Fruit fly (Drosophila melanogaster) whole organism, adult: ENCODE data around the gene Ugt35E2.

ENCODE experiments used
- CG11617 ChIP-seq: fragments of 200-800 bp; sonication (Bioruptor generic); optimal IDR thresholded peaks from 2 replicates; lab custom pipeline; 2017; ENCODE audit warnings: mild to moderate bottlenecking, missing biosample characterization, missing genetic modification reagents, missing genetic modification characterization
- CG12768 ChIP-seq: fragments of 200-800 bp; sonication (Bioruptor generic); optimal IDR thresholded peaks from 2 replicates; lab custom pipeline; 2017; ENCODE audit warnings: missing biosample characterization, missing genetic modification characterization, mild to moderate bottlenecking, moderate library complexity, missing genetic modification reagents
- CG14711 ChIP-seq: fragments of 200-800 bp; sonication (Bioruptor generic); optimal IDR thresholded peaks from 2 replicates; lab custom pipeline; 2018; ENCODE audit warnings: missing biosample characterization, mild to moderate bottlenecking, missing genetic modification characterization, moderate library complexity
- CG1620 ChIP-seq: fragments of 200-800 bp; sonication (Bioruptor generic); optimal IDR thresholded peaks from 2 replicates; lab custom pipeline; 2016; ENCODE audit warnings: missing biosample characterization, missing genetic modification characterization
- CG33017 ChIP-seq: fragments of 200-800 bp; sonication (Bioruptor generic); optimal IDR thresholded peaks from 2 replicates; lab custom pipeline; 2018; ENCODE audit warnings: missing biosample characterization, mild to moderate bottlenecking, missing genetic modification characterization, moderate library complexity
- CG5204 ChIP-seq: fragments of 200-800 bp; sonication (Bioruptor generic); optimal IDR thresholded peaks from 2 replicates; lab custom pipeline; 2016; ENCODE audit warnings: missing biosample characterization, missing genetic modification characterization
- CG7045 ChIP-seq: fragments of 200-800 bp; sonication (Bioruptor generic); optimal IDR thresholded peaks from 2 replicates; lab custom pipeline; 2017; ENCODE audit warnings: missing biosample characterization, mild to moderate bottlenecking, missing genetic modification characterization
- CG7101 ChIP-seq: fragments of 200-800 bp; sonication (Bioruptor generic); optimal IDR thresholded peaks from 2 replicates; lab custom pipeline; 2018; ENCODE audit warnings: missing biosample characterization, mild to moderate bottlenecking, missing genetic modification characterization, moderate library complexity
- Clk ChIP-seq: fragments of 200-800 bp; sonication (Bioruptor generic); optimal IDR thresholded peaks from 2 replicates; lab custom pipeline; 2017; ENCODE audit warnings: missing biosample characterization, missing genetic modification characterization
- Crg-1 ChIP-seq: fragments of 200-800 bp; sonication (Bioruptor generic); optimal IDR thresholded peaks from 2 replicates; lab custom pipeline; 2016; ENCODE audit warnings: missing biosample characterization, missing genetic modification characterization
- Hr96 ChIP-seq: fragments of 200-800 bp; sonication (Bioruptor generic); optimal IDR thresholded peaks from 2 replicates; lab custom pipeline; 2016; ENCODE audit warnings: missing biosample characterization, missing genetic modification characterization
- Mnt ChIP-seq: fragments of 200-800 bp; sonication (Bioruptor generic); optimal IDR thresholded peaks from 2 replicates; lab custom pipeline; 2016; ENCODE audit warnings: missing biosample characterization, mild to moderate bottlenecking, missing genetic modification characterization
- bab1 ChIP-seq: fragments of 200-800 bp; sonication (Bioruptor generic); optimal IDR thresholded peaks from 3 replicates; lab custom pipeline; 2019; ENCODE audit warnings: missing biosample characterization, mild to moderate bottlenecking, missing genetic modification characterization, moderate library complexity
- cic ChIP-seq: fragments of 200-800 bp; sonication (Bioruptor generic); optimal IDR thresholded peaks from 2 replicates; lab custom pipeline; 2017; ENCODE audit warnings: missing biosample characterization, mild to moderate bottlenecking, missing genetic modification characterization, moderate library complexity
- cnc ChIP-seq, 2 experiments: fragments of >200 bp; optimal IDR thresholded peaks; 2 replicates each; lab custom pipeline; 2017
- kay ChIP-seq: fragments of 200-800 bp; sonication (Bioruptor generic); peaks from one replicate; lab custom pipeline; 2016; ENCODE audit warnings: missing biosample characterization, missing genetic modification characterization, borderline replicate concordance
- ovo ChIP-seq: fragments of 200-800 bp; sonication (Bioruptor generic); optimal IDR thresholded peaks from 2 replicates; lab custom pipeline; 2016; ENCODE audit warnings: missing biosample characterization, missing genetic modification characterization
- pad ChIP-seq: fragments of 200-800 bp; sonication (Bioruptor generic); optimal IDR thresholded peaks from 3 replicates; lab custom pipeline; 2017; ENCODE audit warnings: missing biosample characterization, missing genetic modification characterization, mild to moderate bottlenecking, moderate library complexity, missing genetic modification reagents
- tj ChIP-seq: fragments of 200-800 bp; sonication (Bioruptor generic); optimal IDR thresholded peaks from 3 replicates; lab custom pipeline; 2017; ENCODE audit warnings: missing biosample characterization, mild to moderate bottlenecking, missing genetic modification characterization, moderate library complexity
- toe ChIP-seq: fragments of 200-800 bp; sonication (Bioruptor generic); optimal IDR thresholded peaks from 2 replicates; lab custom pipeline; 2016; ENCODE audit warnings: missing biosample characterization, missing genetic modification characterization

Ugt35E2 gene

dm6 chr3R:11209801-11210402, 42.1 kb upstream of the Ugt35E2 start, which contains the start of the genes SdhC and Tctp:
SdhC (minus strand) TSS chr3R:11209849.
Tctp (plus strand) TSS chr3R:11210247.
- peak; percentile 32 for TF ChIP-seq tj (GFP tag; lab: Kevin White, UChicago)
- TF ChIP-seq Mnt (GFP tag; lab: Kevin White, UChicago): peak; percentile 92
- peak; percentile 51 for TF ChIP-seq CG1620
- TF ChIP-seq Crg-1 (GFP tag; lab: Kevin White, UChicago): peak; percentile 33
- TF ChIP-seq cnc (optimal IDR thresholded peaks at IDR 0.05; lab: Kevin White, UChicago): no peak
- peak; percentile 42 for TF ChIP-seq pad
- TF ChIP-seq ovo (GFP tag; lab: Kevin White, UChicago): peak; percentile 74
- peak; percentile 48 for TF ChIP-seq CG7045 (GFP tag; lab: Kevin White, UChicago)
- TF ChIP-seq kay (GFP tag; lab: Kevin White, UChicago): no peak
- peak; percentile 37 for TF ChIP-seq CG33017 (tag; lab: Kevin White, UChicago)
- no peak for TF ChIP-seq Clk (GFP tag; lab: Kevin White, UChicago)
- peak; percentile 90 for TF ChIP-seq CG11617 (GFP tag; lab: Kevin White, UChicago)
- peak; percentile 77 for TF ChIP-seq Hr96 (GFP tag; lab: Kevin White, UChicago)
- peak; percentile 44 for TF ChIP-seq CG12768
- TF ChIP-seq cic: peak; percentile 69
- TF ChIP-seq CG7101 (tag; lab: Kevin White, UChicago): peak; percentile 68
- no peak for TF ChIP-seq CG5204 (GFP tag; lab: Kevin White, UChicago)
- peak; percentile 36 for TF ChIP-seq CG14711
- peak; percentile 48 for TF ChIP-seq bab1 (GFP tag; lab: Kevin White, UChicago)
- peak; percentile 77 for TF ChIP-seq toe (GFP tag; lab: Kevin White, UChicago)

dm6 chr3R:11208766-11209331, 41.1 kb upstream of the Ugt35E2 start:
- TF ChIP-seq bab1 (GFP tag; lab: Kevin White, UChicago): peak; percentile 48
- TF ChIP-seq CG12768: no peak
- no peak for TF ChIP-seq CG14711
- peak; percentile 18 for TF ChIP-seq Mnt (GFP tag; lab: Kevin White, UChicago)
- peak; percentile 44 for TF ChIP-seq cic
- TF ChIP-seq CG7101 (tag; lab: Kevin White, UChicago): no peak

dm6 chr3R:11200885-11201421, 33.2 kb upstream of the Ugt35E2 start:
- peak; percentile 46 for TF ChIP-seq CG33017 (tag; lab: Kevin White, UChicago)
- TF ChIP-seq CG7101 (tag; lab: Kevin White, UChicago): peak; percentile 50
- TF ChIP-seq kay (GFP tag; lab: Kevin White, UChicago): no peak
- TF ChIP-seq cic: no peak
- peak; percentile 42 for TF ChIP-seq CG11617 (GFP tag; lab: Kevin White, UChicago)

dm6 chr3R:11200042-11200884, 32.5 kb upstream of the Ugt35E2 start:
- TF ChIP-seq cic: peak; percentile 30
- TF ChIP-seq CG7101 (tag; lab: Kevin White, UChicago): no peak
- no peak for TF ChIP-seq bab1 (GFP tag; lab: Kevin White, UChicago)
- TF ChIP-seq pad: no peak
- TF ChIP-seq CG14711: peak; percentile 56
- TF ChIP-seq Crg-1 (GFP tag; lab: Kevin White, UChicago): no peak
- no peak for TF ChIP-seq ovo (GFP tag; lab: Kevin White, UChicago)
- no peak for TF ChIP-seq Hr96 (GFP tag; lab: Kevin White, UChicago)
- TF ChIP-seq toe (GFP tag; lab: Kevin White, UChicago): no peak
- TF ChIP-seq CG1620: no peak
- no peak for TF ChIP-seq tj (GFP tag; lab: Kevin White, UChicago)
- TF ChIP-seq CG33017 (tag; lab: Kevin White, UChicago): no peak
- TF ChIP-seq CG12768: no peak
- TF ChIP-seq cnc (optimal IDR thresholded peaks at IDR 0.05; lab: Kevin White, UChicago): no peak
- TF ChIP-seq CG7045 (GFP tag; lab: Kevin White, UChicago): peak; percentile 2
- TF ChIP-seq Clk (GFP tag; lab: Kevin White, UChicago): no peak
- TF ChIP-seq Mnt (GFP tag; lab: Kevin White, UChicago): peak; percentile 27
- no peak for TF ChIP-seq CG11617 (GFP tag; lab: Kevin White, UChicago)
- TF ChIP-seq kay (GFP tag; lab: Kevin White, UChicago): peak; percentile 92
- TF ChIP-seq CG5204 (GFP tag; lab: Kevin White, UChicago): no peak

dm6 chr3R:11199227-11199835, 31.6 kb upstream of the Ugt35E2 start:
- TF ChIP-seq CG7045 (GFP tag; lab: Kevin White, UChicago) (peak; percentile 0), CG7101 (tag; lab: Kevin White, UChicago) (no peak), kay (GFP tag; lab: Kevin White, UChicago) (peak; percentile 66), CG33017 (tag; lab: Kevin White, UChicago) (peak; percentile 23), Mnt (GFP tag; lab: Kevin White, UChicago) (no peak), Clk (GFP tag; lab: Kevin White, UChicago) (no peak), CG14711 (no peak), CG5204 (GFP tag; lab: Kevin White, UChicago) (no peak), bab1 (GFP tag; lab: Kevin White, UChicago) (no peak), cic (peak; percentile 77)
